Fruit fly (Drosophila melanogaster) whole organism, embryonic: ENCODE results near the gene dbe.

Experiments used
- ATbp ChIP-seq: fragments of 200-800 bp; sonication (Bioruptor generic); optimal IDR thresholded peaks from 2 replicates; lab custom pipeline; 2017; ENCODE audit warnings: missing biosample characterization, mild to moderate bottlenecking, missing genetic modification characterization, missing genetic modification reagents
- Atf-2 ChIP-seq: fragments of 200-800 bp; sonication (Bioruptor generic); optimal IDR thresholded peaks from 2 replicates; lab custom pipeline; 2016; ENCODE audit warnings: missing biosample characterization, missing genetic modification characterization
- BtbVII ChIP-seq: fragments of 200-800 bp; sonication (Bioruptor generic); optimal IDR thresholded peaks from 3 replicates; lab custom pipeline; 2017; ENCODE audit warnings: missing biosample characterization, mild to moderate bottlenecking, missing genetic modification characterization
- Bteb2 ChIP-seq: fragments of 200-800 bp; sonication (Bioruptor generic); optimal IDR thresholded peaks from 2 replicates; lab custom pipeline; 2016; ENCODE audit warnings: missing biosample characterization, missing genetic modification characterization
- CG10147 ChIP-seq: fragments of 200-800 bp; sonication (Bioruptor generic); optimal IDR thresholded peaks from 2 replicates; lab custom pipeline; 2019; ENCODE audit warnings: missing biosample characterization, mild to moderate bottlenecking, missing genetic modification characterization, moderate library complexity
- CG10209 ChIP-seq: fragments of 200-800 bp; sonication (Bioruptor generic); optimal IDR thresholded peaks from 3 replicates; lab custom pipeline; 2017; ENCODE audit warnings: missing biosample characterization, mild to moderate bottlenecking, missing genetic modification characterization, missing genetic modification reagents
- CG12236 ChIP-seq: fragments of 200-800 bp; sonication (Bioruptor generic); optimal IDR thresholded peaks from 2 replicates; lab custom pipeline; 2016; ENCODE audit warnings: missing biosample characterization, missing genetic modification characterization
- CG13775 ChIP-seq: fragments of 200-800 bp; sonication (Bioruptor generic); optimal IDR thresholded peaks from 3 replicates; lab custom pipeline; 2017; ENCODE audit warnings: missing biosample characterization, mild to moderate bottlenecking, missing genetic modification characterization
- CG15696 ChIP-seq: fragments of 200-800 bp; sonication (Bioruptor generic); optimal IDR thresholded peaks from 2 replicates; lab custom pipeline; 2019; ENCODE audit warnings: missing biosample characterization, mild to moderate bottlenecking, missing genetic modification characterization, moderate library complexity
- CG16863 ChIP-seq: fragments of 200-800 bp; sonication (Bioruptor generic); optimal IDR thresholded peaks from 3 replicates; lab custom pipeline; 2016; ENCODE audit warnings: missing biosample characterization, missing genetic modification characterization
- CG17361 ChIP-seq: fragments of 200-800 bp; sonication (Bioruptor generic); IDR thresholded peaks from 3 replicates; pipeline ENCODE4 v1.3.6; 2022; ENCODE audit warnings: missing biosample characterization, missing genetic modification characterization
- CG18764 ChIP-seq: fragments of 200-800 bp; sonication (Bioruptor generic); optimal IDR thresholded peaks from 3 replicates; lab custom pipeline; 2016; ENCODE audit warnings: missing biosample characterization, missing genetic modification characterization
- CG31224 ChIP-seq: fragments of 200-800 bp; sonication (Bioruptor generic); IDR thresholded peaks from 2 replicates; pipeline ENCODE4 v1.3.6; 2022; ENCODE audit warnings: missing biosample characterization, missing genetic modification characterization
- CG32767 ChIP-seq: fragments of 200-800 bp; sonication (Bioruptor generic); IDR thresholded peaks from 2 replicates; pipeline ENCODE4 v1.3.6; 2022; ENCODE audit warnings: missing biosample characterization, missing genetic modification characterization
- CG34376 ChIP-seq: fragments of 200-800 bp; sonication (Bioruptor generic); optimal IDR thresholded peaks from 2 replicates; lab custom pipeline; 2018; ENCODE audit warnings: missing biosample characterization, mild to moderate bottlenecking, missing genetic modification characterization
- CG4404 ChIP-seq: fragments of 200-800 bp; sonication (Bioruptor generic); IDR thresholded peaks from 2 replicates; pipeline ENCODE4 v1.3.6; 2022; ENCODE audit warnings: missing biosample characterization, missing genetic modification characterization
- CG4854 ChIP-seq: fragments of 200-800 bp; sonication (Bioruptor generic); optimal IDR thresholded peaks from 2 replicates; lab custom pipeline; 2016; ENCODE audit warnings: missing biosample characterization, missing genetic modification characterization, inconsistent platforms
- CG5180 ChIP-seq: fragments of 200-800 bp; sonication (Bioruptor generic); optimal IDR thresholded peaks from 3 replicates; lab custom pipeline; 2017; ENCODE audit warnings: missing biosample characterization, missing genetic modification characterization, mild to moderate bottlenecking, moderate library complexity, missing genetic modification reagents
- CG5245 ChIP-seq: fragments of 200-800 bp; sonication (Bioruptor generic); optimal IDR thresholded peaks from 3 replicates; lab custom pipeline; 2016; ENCODE audit warnings: missing biosample characterization, missing genetic modification characterization
- CG6254 ChIP-seq: fragments of 200-800 bp; sonication (Bioruptor generic); optimal IDR thresholded peaks from 3 replicates; lab custom pipeline; 2017; ENCODE audit warnings: mild to moderate bottlenecking, missing biosample characterization, missing genetic modification reagents, missing genetic modification characterization
- CG6654 ChIP-seq: fragments of 200-800 bp; sonication (Bioruptor generic); optimal IDR thresholded peaks from 2 replicates; lab custom pipeline; 2017; ENCODE audit warnings: missing biosample characterization, mild to moderate bottlenecking, missing genetic modification characterization
- CG6813 ChIP-seq: fragments of 200-800 bp; sonication (Bioruptor generic); optimal IDR thresholded peaks from 2 replicates; lab custom pipeline; 2017; ENCODE audit warnings: missing biosample characterization, missing genetic modification characterization, mild to moderate bottlenecking, moderate library complexity, missing genetic modification reagents
- CG7271 ChIP-seq: fragments of 200-800 bp; sonication (Bioruptor generic); optimal IDR thresholded peaks from 2 replicates; lab custom pipeline; 2018; ENCODE audit warnings: missing biosample characterization, mild to moderate bottlenecking, missing genetic modification characterization, moderate library complexity
- CG7745 ChIP-seq: fragments of 200-800 bp; sonication (Bioruptor generic); optimal IDR thresholded peaks from 2 replicates; lab custom pipeline; 2018; ENCODE audit warnings: missing biosample characterization, mild to moderate bottlenecking, missing genetic modification characterization, moderate library complexity
- CG7928 ChIP-seq: fragments of 200-800 bp; sonication (Bioruptor generic); optimal IDR thresholded peaks from 2 replicates; lab custom pipeline; 2017; ENCODE audit warnings: missing biosample characterization, mild to moderate bottlenecking, missing genetic modification characterization
- CG8089 ChIP-seq: fragments of 200-800 bp; sonication (Bioruptor generic); optimal IDR thresholded peaks from 3 replicates; lab custom pipeline; 2016; ENCODE audit warnings: missing biosample characterization, missing genetic modification characterization
- CG9437 ChIP-seq: fragments of 200-800 bp; sonication (Bioruptor generic); optimal IDR thresholded peaks from 2 replicates; lab custom pipeline; 2018; ENCODE audit warnings: missing biosample characterization, mild to moderate bottlenecking, missing genetic modification characterization
- CG9797 ChIP-seq: fragments of 200-800 bp; sonication (Bioruptor generic); optimal IDR thresholded peaks from 3 replicates; lab custom pipeline; 2018; ENCODE audit warnings: missing biosample characterization, mild to moderate bottlenecking, missing genetic modification characterization
- Chrac-16 ChIP-seq: fragments of 200-800 bp; sonication (Bioruptor generic); optimal IDR thresholded peaks from 3 replicates; lab custom pipeline; 2016; ENCODE audit warnings: missing biosample characterization, missing genetic modification characterization
- CkIIα-i1 ChIP-seq: fragments of 200-800 bp; sonication (Bioruptor generic); IDR thresholded peaks from 2 replicates; pipeline ENCODE4 v1.3.6; 2022; ENCODE audit warnings: missing biosample characterization, missing genetic modification characterization
- HHEX ChIP-seq: fragments of 200-800 bp; sonication (Bioruptor generic); optimal IDR thresholded peaks from 3 replicates; lab custom pipeline; 2017; ENCODE audit warnings: missing biosample characterization, mild to moderate bottlenecking, missing genetic modification characterization, missing genetic modification reagents
- Hr39 ChIP-seq: fragments of >200 bp; optimal IDR thresholded peaks from 2 replicates; lab custom pipeline; 2017
- Mrtf ChIP-seq: fragments of 200-800 bp; sonication (Bioruptor generic); IDR thresholded peaks from 3 replicates; pipeline ENCODE4 v1.3.6; 2022; ENCODE audit warnings: missing biosample characterization, missing genetic modification characterization
- NFAT ChIP-seq: fragments of 200-800 bp; sonication (Bioruptor generic); IDR thresholded peaks from 2 replicates; pipeline ENCODE4 v1.3.6; 2022; ENCODE audit warnings: missing biosample characterization, missing genetic modification characterization
- Nf-YA ChIP-seq: fragments of 200-800 bp; sonication (Bioruptor generic); IDR thresholded peaks from 2 replicates; pipeline ENCODE4 v1.3.6; 2022; ENCODE audit warnings: missing biosample characterization, missing genetic modification characterization
- Optix ChIP-seq: fragments of 200-800 bp; sonication (Bioruptor generic); IDR thresholded peaks from 3 replicates; pipeline ENCODE4 v1.3.6; 2022; ENCODE audit warnings: missing biosample characterization, missing genetic modification characterization
- Six4 ChIP-seq: fragments of 200-800 bp; sonication (Bioruptor generic); optimal IDR thresholded peaks from 2 replicates; lab custom pipeline; 2016; ENCODE audit warnings: missing biosample characterization, missing genetic modification characterization
- ap ChIP-seq: fragments of 200-800 bp; sonication (Bioruptor generic); IDR thresholded peaks from 2 replicates; pipeline ENCODE4 v1.3.6; 2022; ENCODE audit warnings: missing biosample characterization, missing genetic modification characterization
- ash1 ChIP-seq: fragments of 200-800 bp; sonication (Bioruptor generic); optimal IDR thresholded peaks from 2 replicates; lab custom pipeline; 2018; ENCODE audit warnings: missing biosample characterization, mild to moderate bottlenecking, missing genetic modification characterization
- ci ChIP-seq: fragments of 200-800 bp; sonication (Bioruptor generic); IDR thresholded peaks from 3 replicates; pipeline ENCODE4 v1.3.6; 2022; ENCODE audit warnings: missing biosample characterization, missing genetic modification characterization
- croc ChIP-seq: fragments of 200-800 bp; sonication (Bioruptor generic); conservative IDR thresholded peaks from 3 replicates; pipeline ENCODE4 v1.3.6; 2022; ENCODE audit warnings: missing biosample characterization, missing genetic modification characterization
- dmrt99B ChIP-seq: fragments of 200-800 bp; sonication (Bioruptor generic); optimal IDR thresholded peaks from 2 replicates; lab custom pipeline; 2018; ENCODE audit warnings: missing biosample characterization, mild to moderate bottlenecking, missing genetic modification characterization, moderate library complexity
- en ChIP-seq: fragments of 200-800 bp; sonication (Bioruptor generic); optimal IDR thresholded peaks from 2 replicates; lab custom pipeline; 2016; ENCODE audit warnings: missing biosample characterization, missing genetic modification characterization
- fd102C ChIP-seq: fragments of 200-800 bp; sonication (Bioruptor generic); optimal IDR thresholded peaks from 2 replicates; lab custom pipeline; 2018; ENCODE audit warnings: missing biosample characterization, mild to moderate bottlenecking, missing genetic modification characterization, moderate library complexity
- fu2 ChIP-seq: fragments of 200-800 bp; sonication (Bioruptor generic); optimal IDR thresholded peaks from 2 replicates; lab custom pipeline; 2016; ENCODE audit warnings: missing biosample characterization, missing genetic modification characterization
- knrl ChIP-seq: fragments of 200-800 bp; sonication (Bioruptor generic); IDR thresholded peaks from 3 replicates; pipeline ENCODE4 v1.3.6; 2022; ENCODE audit warnings: missing biosample characterization, missing genetic modification characterization; ENCODE audit not compliant: partially characterized antibody
- pzg ChIP-seq: fragments of 200-800 bp; sonication (Bioruptor generic); optimal IDR thresholded peaks from 3 replicates; lab custom pipeline; 2018; ENCODE audit warnings: missing biosample characterization, mild to moderate bottlenecking, missing genetic modification characterization, moderate library complexity
- slou ChIP-seq: fragments of 200-800 bp; sonication (Bioruptor generic); optimal IDR thresholded peaks from 3 replicates; lab custom pipeline; 2016; ENCODE audit warnings: missing biosample characterization, missing genetic modification characterization
- tll ChIP-seq, 2 experiments: fragments of 200-800 bp in 1 of 2; fragments of >200 bp in 1 of 2; sonication (Bioruptor generic) in 1 of 2; optimal IDR thresholded peaks; 2 replicates each; lab custom pipeline; 2017 to 2019; ENCODE audit warnings: missing biosample characterization in 2 of 2, missing genetic modification characterization in 2 of 2, mild to moderate bottlenecking in 1 of 2, moderate library complexity in 1 of 2
- ttk ChIP-seq: fragments of 200-800 bp; sonication (Bioruptor generic); IDR thresholded peaks from 2 replicates; pipeline ENCODE4 v2.1.2; 2022; ENCODE audit warnings: missing biosample characterization, missing genetic modification characterization
- tup ChIP-seq: fragments of 200-800 bp; sonication (Bioruptor generic); optimal IDR thresholded peaks from 2 replicates; lab custom pipeline; 2016; ENCODE audit warnings: missing biosample characterization, mild to moderate bottlenecking, missing genetic modification characterization, moderate library complexity

dbe gene

dm6 chr2L:889799-890198, 20.1 kb upstream of the dbe start (continued):
- TF ChIP-seq Chrac-16 (peak; percentile 42), knrl (no peak), tll (GFP tag; optimal IDR thresholded peaks at IDR 0.05; lab: Kevin White, UChicago) (no peak), CG18764 (GFP tag; lab: Kevin White, UChicago) (no peak), fd102C (GFP tag; lab: Kevin White, UChicago) (no peak), CG7745 (tag; lab: Kevin White, UChicago) (no peak), en (GFP tag; lab: Kevin White, UChicago) (no peak), Mrtf (no peak), Bteb2 (GFP tag; lab: Kevin White, UChicago) (no peak), CG17361 (GFP tag; lab: Robert Waterston, UW) (no peak), CG7928 (GFP tag; lab: Kevin White, UChicago) (no peak), dmrt99B (tag; lab: Kevin White, UChicago) (peak; percentile 39), CG9797 (GFP tag; lab: Kevin White, UChicago) (no peak), NFAT (no peak), tup (no peak), CG34376 (GFP tag; lab: Kevin White, UChicago) (no peak), Optix (0 out of 3 replicates have a peak, but pooled peaks have one; percentile 53), CG31224 (GFP tag; lab: Robert Waterston, UW) (no peak), CkIIα-i1 (GFP tag; lab: Robert Waterston, UW) (no peak), CG4854 (GFP tag; lab: Kevin White, UChicago) (no peak), CG5245 (GFP tag; lab: Kevin White, UChicago) (no peak), CG5180 (no peak), ATbp (GFP tag; lab: Kevin White, UChicago) (peak; percentile 36), Nf-YA (no peak), slou (no peak), fu2 (GFP tag; lab: Kevin White, UChicago) (no peak), CG7271 (tag; lab: Kevin White, UChicago) (no peak), CG6254 (GFP tag; lab: Kevin White, UChicago) (no peak), CG12236 (GFP tag; lab: Kevin White, UChicago) (no peak), ttk (GFP tag; lab: Robert Waterston, UW) (peak; percentile 40; the same call in 1 of the 2 replicates), CG9437 (GFP tag; lab: Kevin White, UChicago) (peak; percentile 18), Six4 (GFP tag; lab: Kevin White, UChicago) (no peak), Hr39 (lab: Kevin White, UChicago) (no peak), CG6654 (GFP tag; lab: Kevin White, UChicago) (no peak), Atf-2 (GFP tag; lab: Kevin White, UChicago) (no peak), CG10209 (GFP tag; lab: Kevin White, UChicago) (no peak), ap (GFP tag; lab: Robert Waterston, UW) (peak; percentile 45; the same call in 1 of the 2 replicates), CG6813 (GFP tag; lab: Kevin White, UChicago) (no peak), CG4404 (no peak), CG8089 (GFP tag; lab: Kevin White, UChicago) (no peak), HHEX (GFP tag; lab: Kevin White, UChicago) (no peak), CG16863 (GFP tag; lab: Kevin White, UChicago) (no peak), CG32767 (GFP tag; lab: Robert Waterston, UW) (peak; percentile 31; the same call in 1 of the 2 replicates), pzg (no peak), CG13775 (GFP tag; lab: Kevin White, UChicago) (no peak), croc (GFP tag; lab: Robert Waterston, UW) (peak; percentile 14; the same call in 1 of the 3 replicates), ash1 (GFP tag; lab: Kevin White, UChicago) (no peak), ci (peak; percentile 80), CG10147 (GFP tag; lab: Kevin White, UChicago) (no peak), CG15696 (tag; lab: Kevin White, UChicago) (no peak), BtbVII (no peak)
